Comparison of ENCODE assay signal across 2 worm cellular contexts in the genomic region with DNA sequence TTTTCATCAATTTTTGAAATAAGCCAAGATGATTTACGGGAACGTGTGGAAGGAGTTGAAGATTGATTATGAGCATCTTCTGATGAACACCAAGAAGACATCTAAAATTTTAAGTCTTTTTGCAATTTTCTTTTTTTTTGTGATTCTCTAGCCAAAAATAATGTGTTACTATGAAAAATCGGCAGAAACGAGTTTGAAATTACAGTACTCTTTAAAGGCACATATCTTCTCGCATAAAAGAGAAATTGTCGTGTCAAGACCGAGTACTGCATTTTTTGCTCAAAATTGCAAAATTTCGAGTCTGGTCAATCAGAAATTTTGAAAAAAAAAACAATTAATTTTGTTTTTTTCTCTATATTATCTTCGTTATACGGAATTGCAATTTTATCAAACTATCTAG.
TF ChIP-seq lines count a peak whose summit lies in the region.

A gene (minus strand): TSS at position 101 of the 400 bp plus-strand sequence.

TF ChIP-seq in whole organism, L1 larva, 84 proteins besides CTCF, POLR2A, EP300 and RAD21:
- TF ChIP-seq efl-1 (optimal IDR thresholded peaks at IDR 0.05; lab: Kevin White, UChicago), result no peak
- TF ChIP-seq efl-1 (GFP tag; optimal IDR thresholded peaks at IDR 0.05 in 1 of 2; lab: Kevin White, UChicago), result peak in 1 of 2 experiments; percentile 63
- peak; percentile 5 for TF ChIP-seq nhr-85 (tag; lab: Kevin White, UChicago)
- no peak for TF ChIP-seq skn-1 (tag; optimal IDR thresholded peaks at IDR 0.05; lab: Kevin White, UChicago)

TF ChIP-seq in whole organism, young adult, 124 proteins besides CTCF, POLR2A, EP300 and RAD21:
- TF ChIP-seq atf-7 (tag; optimal IDR thresholded peaks at IDR 0.05; lab: Kevin White, UChicago) (peak; percentile 25), egl-18 (GFP tag; IDR thresholded peaks at IDR 0.05; lab: Robert Waterston, UW) (no peak)
